Worm (Caenorhabditis elegans) whole organism, late embryonic: ENCODE measurements around the gene coq-6.

ENCODE experiments used
- C38D4.7 ChIP-seq: fragments of 200-800 bp; sonication (Bioruptor generic); optimal IDR thresholded peaks from 2 replicates; lab custom pipeline; 2018; ENCODE audit warnings: mild to moderate bottlenecking, missing genetic modification characterization, moderate library complexity, missing compliant biosample characterization
- K02D7.2 ChIP-seq: sonication (generic microtip); optimal IDR thresholded peaks from 2 replicates; lab custom pipeline; 2017; ENCODE audit warnings: mild to moderate bottlenecking, missing genetic modification characterization, missing compliant biosample characterization
- T23F11.4 ChIP-seq: fragments of 200-800 bp; sonication (Bioruptor generic); optimal IDR thresholded peaks from 2 replicates; lab custom pipeline; 2018; ENCODE audit warnings: mild to moderate bottlenecking, missing genetic modification characterization, missing compliant biosample characterization
- Y22D7AL.16 ChIP-seq: sonication (generic microtip); optimal IDR thresholded peaks from 2 replicates; lab custom pipeline; 2016; ENCODE audit warnings: missing genetic modification characterization, missing compliant biosample characterization
- ahr-1 ChIP-seq: sonication (generic microtip); optimal IDR thresholded peaks from 2 replicates; lab custom pipeline; 2016; ENCODE audit warnings: missing genetic modification characterization, missing compliant biosample characterization
- ama-1 ChIP-seq: fragments of 150-350 bp; optimal IDR thresholded peaks from 2 replicates; lab custom pipeline; 2014
- ceh-14 ChIP-seq: sonication (generic microtip); optimal IDR thresholded peaks from 2 replicates; lab custom pipeline; 2016; ENCODE audit warnings: missing genotype, missing genetic modification characterization, missing compliant biosample characterization
- ceh-19 ChIP-seq: fragments of 200-800 bp; sonication (Bioruptor generic); optimal IDR thresholded peaks from 2 replicates; lab custom pipeline; 2018; ENCODE audit warnings: mild to moderate bottlenecking, missing genetic modification characterization, missing compliant biosample characterization
- ceh-2 ChIP-seq: sonication (generic microtip); optimal IDR thresholded peaks from 2 replicates; lab custom pipeline; 2016; ENCODE audit warnings: missing genotype, missing genetic modification characterization, missing compliant biosample characterization
- ceh-22 ChIP-seq: sonication (generic microtip); optimal IDR thresholded peaks from 2 replicates; lab custom pipeline; 2017; ENCODE audit warnings: missing biosample characterization, missing genetic modification characterization
- ceh-24 ChIP-seq: sonication (generic microtip); optimal IDR thresholded peaks from 2 replicates; lab custom pipeline; 2016; ENCODE audit warnings: mild to moderate bottlenecking, missing genetic modification characterization, missing compliant biosample characterization
- ceh-31 ChIP-seq: sonication (generic microtip); optimal IDR thresholded peaks from 2 replicates; lab custom pipeline; 2016; ENCODE audit warnings: missing genetic modification characterization, missing compliant biosample characterization
- ceh-34 ChIP-seq: sonication (generic microtip); optimal IDR thresholded peaks from 2 replicates; lab custom pipeline; 2016; ENCODE audit warnings: mild to moderate bottlenecking, missing genetic modification characterization, missing compliant biosample characterization
- ceh-45 ChIP-seq: fragments of 200-800 bp; sonication (Bioruptor generic); IDR thresholded peaks from 2 replicates; pipeline ENCODE4 v1.3.6; 2022; ENCODE audit warnings: missing genetic modification reagents, missing genetic modification characterization, missing compliant biosample characterization
- ceh-6 ChIP-seq: fragments of 200-800 bp; sonication (Bioruptor generic); optimal IDR thresholded peaks from 2 replicates; lab custom pipeline; 2018; ENCODE audit warnings: mild to moderate bottlenecking, missing genetic modification characterization, missing compliant biosample characterization
- dve-1 ChIP-seq: sonication (generic microtip); optimal IDR thresholded peaks from 2 replicates; lab custom pipeline; 2017; ENCODE audit warnings: antibody characterized with exemption, mild to moderate bottlenecking, missing genetic modification characterization, missing compliant biosample characterization
- ets-4 ChIP-seq: sonication (generic microtip); optimal IDR thresholded peaks from 2 replicates; lab custom pipeline; 2016; ENCODE audit warnings: missing genetic modification characterization, missing compliant biosample characterization
- gmeb-2 ChIP-seq: sonication (generic microtip); optimal IDR thresholded peaks from 2 replicates; lab custom pipeline; 2016; ENCODE audit warnings: missing genetic modification characterization, inconsistent platforms, missing compliant biosample characterization
- hlh-13 ChIP-seq: fragments of 200-800 bp; sonication (Bioruptor generic); optimal IDR thresholded peaks from 2 replicates; lab custom pipeline; 2018; ENCODE audit warnings: mild to moderate bottlenecking, missing genetic modification characterization, missing compliant biosample characterization
- hlh-15 ChIP-seq: sonication (generic microtip); optimal IDR thresholded peaks from 2 replicates; lab custom pipeline; 2016; ENCODE audit warnings: missing genetic modification characterization, missing compliant biosample characterization
- lim-6 ChIP-seq: sonication (generic microtip); optimal IDR thresholded peaks from 2 replicates; lab custom pipeline; 2016; ENCODE audit warnings: missing genetic modification characterization, missing compliant biosample characterization
- lin-11 ChIP-seq: fragments of 200-800 bp; sonication (Bioruptor generic); optimal IDR thresholded peaks from 2 replicates; lab custom pipeline; 2018; ENCODE audit warnings: mild to moderate bottlenecking, missing genetic modification characterization, missing compliant biosample characterization
- mec-3 ChIP-seq: sonication (generic microtip); optimal IDR thresholded peaks from 2 replicates; lab custom pipeline; 2016; ENCODE audit warnings: borderline replicate concordance, missing genetic modification characterization, missing compliant biosample characterization
- nfya-1 ChIP-seq: sonication (generic microtip); optimal IDR thresholded peaks from 2 replicates; lab custom pipeline; 2017; ENCODE audit warnings: missing genetic modification characterization, mild to moderate bottlenecking, missing compliant biosample characterization, antibody characterized with exemption, moderate library complexity
- nhr-232 ChIP-seq: sonication (generic microtip); optimal IDR thresholded peaks from 2 replicates; lab custom pipeline; 2016; ENCODE audit warnings: missing genetic modification characterization, missing compliant biosample characterization
- npax-4 ChIP-seq: sonication (generic microtip); optimal IDR thresholded peaks from 2 replicates; lab custom pipeline; 2016; ENCODE audit warnings: missing genetic modification characterization, missing compliant biosample characterization
- odd-2 ChIP-seq: sonication (generic microtip); optimal IDR thresholded peaks from 2 replicates; lab custom pipeline; 2017; ENCODE audit warnings: antibody characterized with exemption, mild to moderate bottlenecking, missing genetic modification characterization, missing compliant biosample characterization
- pag-3 ChIP-seq: sonication (generic microtip); optimal IDR thresholded peaks from 2 replicates; lab custom pipeline; 2016; ENCODE audit warnings: missing compliant biosample characterization, missing genetic modification characterization, borderline replicate concordance
- pax-1 ChIP-seq: fragments of 150-350 bp; optimal IDR thresholded peaks from 2 replicates; lab custom pipeline; 2014; ENCODE audit warnings: missing biosample characterization, missing genetic modification characterization
- pha-2 ChIP-seq: sonication (generic microtip); optimal IDR thresholded peaks from 2 replicates; lab custom pipeline; 2017; ENCODE audit warnings: mild to moderate bottlenecking, missing genetic modification characterization, missing compliant biosample characterization
- pqm-1 ChIP-seq: sonication (generic microtip); optimal IDR thresholded peaks from 2 replicates; lab custom pipeline; 2016; ENCODE audit warnings: missing genetic modification characterization, missing compliant biosample characterization
- pros-1 ChIP-seq: fragments of 150-350 bp; optimal IDR thresholded peaks from 2 replicates; lab custom pipeline; 2014; ENCODE audit warnings: missing biosample characterization, missing genetic modification reagents, missing genetic modification characterization
- rnt-1 ChIP-seq: sonication (generic microtip); optimal IDR thresholded peaks from 2 replicates; lab custom pipeline; 2016; ENCODE audit warnings: missing genetic modification characterization, missing compliant biosample characterization
- sox-2 ChIP-seq: fragments of 200-800 bp; sonication (Bioruptor generic); IDR thresholded peaks from 2 replicates; pipeline ENCODE4 v1.3.6; 2022; ENCODE audit warnings: missing genetic modification reagents, missing genetic modification characterization, missing compliant biosample characterization
- syd-9 ChIP-seq: sonication (generic microtip); optimal IDR thresholded peaks from 2 replicates; lab custom pipeline; 2016; ENCODE audit warnings: mild to moderate bottlenecking, missing genetic modification characterization, moderate library complexity, missing compliant biosample characterization
- unc-3 ChIP-seq, 2 experiments: fragments of 200-800 bp in 1 of 2; sonication (Bioruptor generic) in 1 of 2; sonication (generic microtip) in 1 of 2; conservative IDR thresholded peaks in 1 of 2; optimal IDR thresholded peaks in 1 of 2; 2 replicates each; pipeline versions ENCODE4 v1.3.6 to Lab custom; 2016 to 2022; ENCODE audit warnings: missing compliant biosample characterization in 2 of 2, missing genetic modification characterization in 2 of 2, missing genetic modification reagents in 1 of 2
- unc-42 ChIP-seq: sonication (generic microtip); optimal IDR thresholded peaks from 2 replicates; lab custom pipeline; 2016; ENCODE audit warnings: missing genotype, missing genetic modification characterization, missing compliant biosample characterization
- unc-55 ChIP-seq: sonication (generic microtip); optimal IDR thresholded peaks from 2 replicates; lab custom pipeline; 2017; ENCODE audit warnings: missing biosample characterization, missing genetic modification reagents, missing genetic modification characterization
- unc-86 ChIP-seq: sonication (generic microtip); optimal IDR thresholded peaks from 2 replicates; lab custom pipeline; 2016; ENCODE audit warnings: missing genetic modification characterization, missing compliant biosample characterization
- zip-5 ChIP-seq: sonication (generic microtip); optimal IDR thresholded peaks from 2 replicates; lab custom pipeline; 2016; ENCODE audit warnings: missing genetic modification characterization, missing compliant biosample characterization

The coq-6 gene

DNA sequence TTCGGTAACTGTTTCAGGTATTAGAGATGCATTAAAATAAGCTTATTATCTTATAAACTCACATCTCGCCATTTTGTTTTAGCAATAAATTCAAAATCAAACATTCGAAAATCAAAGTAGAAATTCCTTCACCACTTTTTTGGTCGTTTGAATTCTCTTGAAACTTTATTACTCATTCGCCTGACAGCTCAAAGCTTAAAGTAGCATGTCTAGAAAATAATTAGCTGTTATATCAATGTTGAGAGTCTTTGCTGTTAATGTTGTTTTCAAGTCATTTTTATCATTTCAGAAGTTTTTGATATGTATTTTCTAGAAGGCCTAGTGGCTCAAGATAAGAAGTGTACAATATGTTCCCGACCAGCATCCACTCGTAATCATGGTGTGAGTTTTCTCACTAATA lies 33.5 kb upstream of the coq-6 start, which contains the start of gene nhr-39:
TSS of gene nhr-39 (plus strand) at position 301 of the 400 bp plus-strand sequence.
- no peak for TF ChIP-seq dve-1 (tag; lab: Kevin White, UChicago)
- no peak for TF ChIP-seq ceh-24
- no peak for TF ChIP-seq ceh-34 (tag; lab: Kevin White, UChicago)
- TF ChIP-seq pros-1 = no peak
- TF ChIP-seq pha-2 = no peak

DNA sequence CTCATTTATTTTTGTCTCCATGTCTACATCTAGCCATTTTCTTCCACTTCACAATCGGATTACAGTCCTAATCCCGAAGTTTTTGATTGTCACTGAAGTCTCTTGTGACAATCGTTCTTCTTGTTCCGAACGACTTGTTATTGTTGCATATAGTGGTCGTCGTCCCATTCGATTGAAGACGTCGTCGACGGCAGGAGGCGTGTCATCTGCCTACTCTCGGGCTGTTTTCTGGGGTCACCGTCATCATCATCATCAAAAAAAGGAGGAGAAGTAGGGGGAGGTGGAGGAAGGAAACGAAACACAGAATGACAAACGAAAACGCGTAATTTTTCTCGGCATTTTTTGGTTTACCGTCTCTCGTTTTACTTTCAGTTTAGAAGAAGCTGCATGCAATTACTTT lies 31.4 kb upstream of the coq-6 start, which contains the start of gene F44A2.3:
TSS of gene F44A2.3 (plus strand) at position 301 of the 400 bp plus-strand sequence.
- TF ChIP-seq unc-86 (tag; lab: Kevin White, UChicago) (no peak), rnt-1 (no peak), syd-9 (tag; lab: Kevin White, UChicago) (no peak), pax-1 (tag; lab: Kevin White, UChicago) (no peak), unc-42 (tag; lab: Kevin White, UChicago) (no peak), ceh-45 (GFP tag; lab: Robert Waterston, UW) (no peak), dve-1 (tag; lab: Kevin White, UChicago) (no peak), lin-11 (tag; lab: Kevin White, UChicago) (no peak), npax-4 (tag; lab: Kevin White, UChicago) (no peak), ets-4 (tag; lab: Kevin White, UChicago) (no peak), sox-2 (GFP tag; lab: Robert Waterston, UW) (no peak)

DNA sequence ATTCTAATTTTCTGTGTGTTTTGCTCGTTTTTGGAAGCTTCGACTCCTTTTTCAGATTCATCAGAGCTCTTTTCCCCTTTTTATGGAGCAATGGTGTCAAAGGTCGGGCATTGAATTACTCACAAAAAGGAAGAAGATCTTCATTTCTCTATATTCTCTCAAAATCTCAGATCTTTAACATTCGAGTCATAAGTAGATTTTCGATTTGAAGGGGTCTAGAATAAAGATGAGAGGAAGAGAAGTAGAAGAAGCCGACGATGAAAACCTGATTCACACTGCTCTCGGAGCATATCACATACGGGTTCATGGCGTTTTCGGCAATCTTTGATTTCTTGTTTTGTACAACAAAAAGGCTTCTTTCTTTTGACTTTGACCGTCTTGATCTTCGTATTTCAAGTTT lies 24.2 kb upstream of the coq-6 start:
- no peak for TF ChIP-seq npax-4 (tag; lab: Kevin White, UChicago)
- no peak for TF ChIP-seq Y22D7AL.16 (tag; lab: Kevin White, UChicago)
- no peak for TF ChIP-seq ahr-1
- TF ChIP-seq K02D7.2 (tag; lab: Kevin White, UChicago) = no peak
- TF ChIP-seq ama-1 (lab: Kevin White, UChicago) = no peak
- TF ChIP-seq unc-86 (tag; lab: Kevin White, UChicago) = no peak
- no peak for TF ChIP-seq C38D4.7 (GFP tag; lab: Kevin White, UChicago)

DNA sequence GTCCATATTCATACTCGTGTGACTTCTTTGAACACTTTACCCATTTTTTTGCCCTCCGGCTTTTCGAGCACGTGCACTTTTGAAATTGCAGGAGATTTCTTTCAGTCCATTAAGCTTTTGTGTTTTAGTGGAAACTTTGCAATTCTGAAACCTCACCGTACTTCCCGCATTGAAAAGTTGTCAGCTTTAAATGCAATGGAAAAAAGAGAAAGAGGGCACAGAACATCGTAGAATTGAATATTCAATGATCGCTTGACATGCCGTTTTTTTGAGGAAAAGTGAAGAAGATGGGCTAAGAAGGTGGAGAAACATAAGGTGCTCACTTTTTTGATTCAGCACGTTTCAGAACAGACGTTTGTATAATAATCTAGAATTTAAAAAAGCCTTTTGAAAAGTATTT lies 22.2 kb upstream of the coq-6 start:
- TF ChIP-seq nhr-232 (tag; lab: Kevin White, UChicago) (no peak), npax-4 (tag; lab: Kevin White, UChicago) (no peak), pha-2 (no peak)

DNA sequence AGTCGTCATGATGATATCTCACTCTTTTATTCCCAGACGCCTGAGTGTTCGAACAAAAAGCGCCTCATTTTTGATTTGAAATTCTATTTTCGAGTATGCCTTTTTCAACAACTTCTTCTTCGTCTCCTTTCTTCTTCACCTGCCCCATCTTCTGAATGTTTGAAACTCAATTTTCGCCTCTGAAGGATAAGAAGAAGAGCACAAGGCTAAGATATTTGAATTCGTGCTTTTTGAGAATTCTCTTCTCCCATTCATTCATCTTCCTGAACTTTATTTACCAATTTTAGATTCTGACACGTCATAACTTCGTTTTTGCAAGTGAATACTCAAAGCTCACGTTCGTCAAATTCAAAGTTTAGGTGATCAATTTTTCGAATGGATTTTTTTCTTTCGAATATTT lies 19.6 kb upstream of the coq-6 start:
- no peak for TF ChIP-seq unc-3 (GFP tag; conservative IDR thresholded peaks at IDR 0.05; lab: Robert Waterston, UW)
- TF ChIP-seq unc-3 (tag; optimal IDR thresholded peaks at IDR 0.05; lab: Kevin White, UChicago) = no peak
- peak; percentile 39 for TF ChIP-seq unc-42 (tag; lab: Kevin White, UChicago)

DNA sequence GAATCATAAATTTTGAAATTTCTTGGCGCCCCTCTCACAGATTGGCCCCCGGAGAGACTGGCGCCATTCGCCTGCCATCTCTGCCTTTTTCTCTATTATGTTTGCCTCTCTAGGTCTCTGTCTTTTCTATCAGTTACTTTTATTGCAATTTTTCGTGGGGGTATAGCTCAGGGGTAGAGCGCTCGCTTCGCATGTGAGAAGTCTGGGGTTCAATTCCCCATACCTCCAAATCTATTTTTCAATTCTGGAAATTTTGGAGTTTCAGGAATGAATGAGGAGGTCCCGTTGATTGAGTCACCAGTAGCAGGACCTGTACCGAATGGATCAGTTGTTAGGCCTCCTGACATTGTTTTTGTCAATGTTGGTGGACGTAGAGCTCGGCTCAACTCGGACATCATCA lies 18.5 kb upstream of the coq-6 start, which contains the start of gene kvs-3:
TSS of gene kvs-3 (plus strand) at position 266 of the 400 bp plus-strand sequence.
- TF ChIP-seq ceh-34 (tag; lab: Kevin White, UChicago) (peak; percentile 3), ama-1 (lab: Kevin White, UChicago) (no peak), ceh-2 (no peak), gmeb-2 (peak; percentile 33), mec-3 (no peak), pha-2 (no peak), ceh-22 (tag; lab: Kevin White, UChicago) (no peak), hlh-15 (tag; lab: Kevin White, UChicago) (no peak), pax-1 (tag; lab: Kevin White, UChicago) (no peak), ceh-31 (tag; lab: Kevin White, UChicago) (peak; percentile 19), pag-3 (tag; lab: Kevin White, UChicago) (no peak), ceh-14 (tag; lab: Kevin White, UChicago) (peak; percentile 48), zip-5 (tag; lab: Kevin White, UChicago) (no peak), nfya-1 (tag; lab: Kevin White, UChicago) (peak; percentile 32), odd-2 (no peak), C38D4.7 (GFP tag; lab: Kevin White, UChicago) (peak; percentile 49), ceh-24 (no peak), lin-11 (tag; lab: Kevin White, UChicago) (no peak), lim-6 (tag; lab: Kevin White, UChicago) (no peak), pqm-1 (tag; lab: Kevin White, UChicago) (peak; percentile 61), unc-55 (GFP tag; lab: Kevin White, UChicago) (no peak), syd-9 (tag; lab: Kevin White, UChicago) (no peak), ceh-6 (GFP tag; lab: Kevin White, UChicago) (no peak), T23F11.4 (GFP tag; lab: Kevin White, UChicago) (no peak), ceh-19 (GFP tag; lab: Kevin White, UChicago) (no peak), hlh-13 (GFP tag; lab: Kevin White, UChicago) (peak; percentile 13), nhr-232 (tag; lab: Kevin White, UChicago) (no peak), sox-2 (GFP tag; lab: Robert Waterston, UW) (no peak), dve-1 (tag; lab: Kevin White, UChicago) (peak; percentile 19)
